Worm (Caenorhabditis elegans) whole organism, L2 larva: ENCODE measurements around the gene ifd-1.

ENCODE experiments used
- C34F6.9 ChIP-seq: fragments of 150-350 bp; optimal IDR thresholded peaks from 2 replicates; lab custom pipeline; 2014; ENCODE audit warnings: missing biosample characterization, missing genetic modification characterization
- F13H6.1 ChIP-seq: sonication (generic microtip); optimal IDR thresholded peaks from 2 replicates; lab custom pipeline; 2016; ENCODE audit warnings: missing genetic modification characterization, missing compliant biosample characterization
- R02D3.7 ChIP-seq: fragments of 150-350 bp; optimal IDR thresholded peaks from 2 replicates; lab custom pipeline; 2014; ENCODE audit warnings: missing biosample characterization, missing genetic modification characterization
- Y55F3AM.14 ChIP-seq: fragments of 200-800 bp; sonication (Bioruptor generic); optimal IDR thresholded peaks from 2 replicates; lab custom pipeline; 2018; ENCODE audit warnings: mild to moderate bottlenecking, missing genetic modification characterization, missing compliant biosample characterization
- ZK546.5 ChIP-seq: sonication (generic microtip); optimal IDR thresholded peaks from 2 replicates; lab custom pipeline; 2017; ENCODE audit warnings: missing biosample characterization, missing genetic modification characterization
- alr-1 ChIP-seq: fragments of 150-350 bp; optimal IDR thresholded peaks from 2 replicates; lab custom pipeline; 2014; ENCODE audit warnings: missing biosample characterization, missing genetic modification characterization
- aly-2 ChIP-seq: fragments of 150-350 bp; optimal IDR thresholded peaks from 2 replicates; lab custom pipeline; 2014; ENCODE audit warnings: missing biosample characterization, missing genetic modification characterization
- ama-1 ChIP-seq: fragments of 150-350 bp; optimal IDR thresholded peaks from 2 replicates; lab custom pipeline; 2018; ENCODE audit warnings: inconsistent platforms
- blmp-1 ChIP-seq: sonication (generic microtip); optimal IDR thresholded peaks from 2 replicates; lab custom pipeline; 2017; ENCODE audit warnings: missing genetic modification characterization, mild to moderate bottlenecking, missing compliant biosample characterization, antibody characterized with exemption, moderate library complexity; ENCODE audit not compliant: insufficient read depth
- ceh-16 ChIP-seq: fragments of 150-350 bp; optimal IDR thresholded peaks from 2 replicates; lab custom pipeline; 2014; ENCODE audit warnings: missing biosample characterization, missing genetic modification characterization
- ceh-82 ChIP-seq: fragments of 150-350 bp; optimal IDR thresholded peaks from 2 replicates; lab custom pipeline; 2014; ENCODE audit warnings: missing biosample characterization, missing genetic modification characterization
- crh-2 ChIP-seq: sonication (generic microtip); optimal IDR thresholded peaks from 2 replicates; lab custom pipeline; 2017; ENCODE audit warnings: missing biosample characterization, missing genetic modification characterization
- dmd-4 ChIP-seq: sonication (generic microtip); optimal IDR thresholded peaks from 2 replicates; lab custom pipeline; 2017; ENCODE audit warnings: missing biosample characterization, missing genetic modification characterization
- egl-27 ChIP-seq: sonication (generic microtip); optimal IDR thresholded peaks from 3 replicates; lab custom pipeline; 2017; ENCODE audit warnings: missing biosample characterization, missing genetic modification reagents, missing genetic modification characterization
- elt-1 ChIP-seq: fragments of 150-350 bp; optimal IDR thresholded peaks from 2 replicates; lab custom pipeline; 2014; ENCODE audit warnings: missing biosample characterization, missing genetic modification characterization
- elt-3 ChIP-seq: sonication (generic microtip); optimal IDR thresholded peaks from 2 replicates; lab custom pipeline; 2017; ENCODE audit warnings: missing biosample characterization, missing genetic modification characterization
- fos-1 ChIP-seq: fragments of 150-350 bp; optimal IDR thresholded peaks from 2 replicates; lab custom pipeline; 2014; ENCODE audit warnings: missing biosample characterization, missing genetic modification characterization
- gmeb-1 ChIP-seq: fragments of 150-350 bp; optimal IDR thresholded peaks from 2 replicates; lab custom pipeline; 2014; ENCODE audit warnings: missing biosample characterization, missing genetic modification characterization
- lin-11 ChIP-seq: fragments of 150-350 bp; sonication (generic microtip); optimal IDR thresholded peaks from 2 replicates; lab custom pipeline; 2014; ENCODE audit warnings: missing biosample characterization, missing genetic modification characterization, inconsistent platforms, mixed read lengths
- lin-13 ChIP-seq: fragments of 150-350 bp; optimal IDR thresholded peaks from 2 replicates; lab custom pipeline; 2014; ENCODE audit warnings: missing biosample characterization, missing genetic modification reagents, missing genetic modification characterization
- lin-39 ChIP-seq: fragments of 150-350 bp; optimal IDR thresholded peaks from 2 replicates; lab custom pipeline; 2014; ENCODE audit warnings: missing biosample characterization, missing genetic modification reagents, missing genetic modification characterization
- lsy-2 ChIP-seq, 2 experiments: fragments of 150-350 bp in 1 of 2; sonication (generic microtip) in 1 of 2; optimal IDR thresholded peaks; 2 replicates each; lab custom pipeline; 2014 to 2017; ENCODE audit warnings: missing biosample characterization in 2 of 2, missing genetic modification characterization in 2 of 2
- mab-5 ChIP-seq: fragments of 150-350 bp; optimal IDR thresholded peaks from 2 replicates; lab custom pipeline; 2014; ENCODE audit warnings: missing biosample characterization, missing genetic modification characterization
- mbf-1 ChIP-seq: sonication (generic microtip); optimal IDR thresholded peaks from 2 replicates; lab custom pipeline; 2017; ENCODE audit warnings: missing biosample characterization, missing genetic modification characterization
- mdl-1 ChIP-seq, 2 experiments: fragments of 150-350 bp in 1 of 2; sonication (generic microtip) in 1 of 2; optimal IDR thresholded peaks; 2 replicates each; lab custom pipeline; 2017; ENCODE audit warnings: missing biosample characterization in 2 of 2, missing genetic modification characterization in 2 of 2
- nhr-10 ChIP-seq: sonication (generic microtip); optimal IDR thresholded peaks from 2 replicates; lab custom pipeline; 2017; ENCODE audit warnings: missing biosample characterization, missing genetic modification characterization
- nhr-11 ChIP-seq: fragments of 150-350 bp; optimal IDR thresholded peaks from 2 replicates; lab custom pipeline; 2014; ENCODE audit warnings: missing biosample characterization, missing genetic modification characterization
- nhr-12 ChIP-seq: fragments of 150-350 bp; optimal IDR thresholded peaks from 2 replicates; lab custom pipeline; 2014; ENCODE audit warnings: missing biosample characterization, missing genetic modification characterization
- nhr-129 ChIP-seq: fragments of 150-350 bp; optimal IDR thresholded peaks from 2 replicates; lab custom pipeline; 2014; ENCODE audit warnings: missing biosample characterization, missing genetic modification characterization
- nhr-21 ChIP-seq: fragments of 150-350 bp; optimal IDR thresholded peaks from 2 replicates; lab custom pipeline; 2014; ENCODE audit warnings: missing biosample characterization, missing genetic modification characterization
- nhr-23 ChIP-seq: fragments of 150-350 bp; optimal IDR thresholded peaks from 2 replicates; lab custom pipeline; 2014; ENCODE audit warnings: missing biosample characterization, missing genetic modification reagents, missing genetic modification characterization
- nhr-237 ChIP-seq: fragments of 150-350 bp; optimal IDR thresholded peaks from 2 replicates; lab custom pipeline; 2014; ENCODE audit warnings: missing biosample characterization, missing genetic modification characterization
- nhr-25 ChIP-seq: fragments of 150-350 bp; sonication (generic microtip); optimal IDR thresholded peaks from 3 replicates; lab custom pipeline; 2014; ENCODE audit warnings: missing biosample characterization, missing genetic modification characterization
- nhr-6 ChIP-seq: fragments of 150-350 bp; optimal IDR thresholded peaks from 2 replicates; lab custom pipeline; 2014; ENCODE audit warnings: missing biosample characterization, missing genetic modification characterization
- nhr-77 ChIP-seq: fragments of 150-350 bp; optimal IDR thresholded peaks from 2 replicates; lab custom pipeline; 2014; ENCODE audit warnings: missing biosample characterization, missing genetic modification characterization
- peb-1 ChIP-seq: fragments of 150-350 bp; optimal IDR thresholded peaks from 2 replicates; lab custom pipeline; 2014; ENCODE audit warnings: missing biosample characterization, missing genetic modification characterization
- sem-4 ChIP-seq: fragments of 150-350 bp; optimal IDR thresholded peaks from 2 replicates; lab custom pipeline; 2014; ENCODE audit warnings: missing biosample characterization, missing genetic modification reagents, missing genetic modification characterization
- skn-1 ChIP-seq: sonication (generic microtip); optimal IDR thresholded peaks from 2 replicates; lab custom pipeline; 2017; ENCODE audit warnings: missing biosample characterization, missing genetic modification characterization
- sma-3 ChIP-seq: sonication (generic microtip); optimal IDR thresholded peaks from 2 replicates; lab custom pipeline; 2016; ENCODE audit warnings: missing genetic modification reagents, missing genetic modification characterization, missing compliant biosample characterization
- sma-9 ChIP-seq, 2 experiments: fragments of 150-350 bp in 1 of 2; sonication (generic microtip) in 1 of 2; optimal IDR thresholded peaks; 2 replicates each; lab custom pipeline; 2014 to 2016; ENCODE audit warnings: missing genetic modification characterization in 2 of 2, mild to moderate bottlenecking in 1 of 2, missing biosample characterization in 1 of 2, missing compliant biosample characterization in 1 of 2, missing genetic modification reagents in 1 of 2, moderate library complexity in 1 of 2
- snpc-4 ChIP-seq: fragments of 150-350 bp; optimal IDR thresholded peaks from 2 replicates; lab custom pipeline; 2014; ENCODE audit warnings: missing biosample characterization, missing genetic modification characterization
- unc-39 ChIP-seq: fragments of 150-350 bp; optimal IDR thresholded peaks from 2 replicates; lab custom pipeline; 2014; ENCODE audit warnings: missing biosample characterization, missing genetic modification characterization
- unc-55 ChIP-seq: fragments of 150-350 bp; sonication (generic microtip); optimal IDR thresholded peaks from 3 replicates; lab custom pipeline; 2014; ENCODE audit warnings: missing biosample characterization, missing genetic modification reagents, missing genetic modification characterization
- unc-62 ChIP-seq: fragments of 150-350 bp; optimal IDR thresholded peaks from 2 replicates; lab custom pipeline; 2014; ENCODE audit warnings: missing biosample characterization, missing genetic modification reagents, missing genetic modification characterization
- zag-1 ChIP-seq: fragments of 150-350 bp; optimal IDR thresholded peaks from 2 replicates; lab custom pipeline; 2014; ENCODE audit warnings: missing biosample characterization, missing genetic modification characterization
- ztf-1 ChIP-seq: fragments of 200-800 bp; sonication (Bioruptor generic); conservative IDR thresholded peaks from 2 replicates; pipeline ENCODE4 v1.3.6; 2022; ENCODE audit warnings: missing genetic modification characterization, missing compliant biosample characterization
- ztf-11 ChIP-seq: sonication (generic microtip); optimal IDR thresholded peaks from 2 replicates; lab custom pipeline; 2017; ENCODE audit warnings: missing biosample characterization, missing genetic modification characterization
- ztf-4 ChIP-seq: fragments of 150-350 bp; optimal IDR thresholded peaks from 2 replicates; lab custom pipeline; 2014; ENCODE audit warnings: missing biosample characterization, missing genetic modification characterization

Gene ifd-1

DNA sequence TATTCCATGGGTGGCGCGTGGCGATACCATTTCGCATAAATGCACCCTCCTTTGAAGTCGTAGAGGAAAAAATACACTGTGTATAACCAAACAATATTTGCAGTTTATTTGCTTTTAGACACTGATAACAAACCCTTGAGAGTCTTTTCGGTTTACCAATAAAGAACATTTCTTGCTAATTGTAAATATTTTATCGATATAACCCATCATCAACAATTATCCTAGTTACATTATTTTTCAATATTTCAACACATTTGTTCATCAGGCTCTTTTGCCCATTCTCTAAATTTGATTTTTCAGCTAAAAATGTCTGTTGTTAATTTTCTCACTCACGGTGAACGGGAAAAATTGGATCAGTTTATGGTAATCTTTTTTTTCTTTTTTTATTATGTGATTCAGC, 19.7 kb upstream of the ifd-1 start, which contains the start of gene ubc-23:
ubc-23 (plus strand) TSS at position 301 of the 400 bp plus-strand sequence.
- TF ChIP-seq zag-1, result no peak
- no peak for TF ChIP-seq unc-55 (GFP tag; lab: Kevin White, UChicago)
- no peak for TF ChIP-seq ztf-11 (tag; lab: Kevin White, UChicago)
- no peak for TF ChIP-seq gmeb-1 (tag; lab: Kevin White, UChicago)

DNA sequence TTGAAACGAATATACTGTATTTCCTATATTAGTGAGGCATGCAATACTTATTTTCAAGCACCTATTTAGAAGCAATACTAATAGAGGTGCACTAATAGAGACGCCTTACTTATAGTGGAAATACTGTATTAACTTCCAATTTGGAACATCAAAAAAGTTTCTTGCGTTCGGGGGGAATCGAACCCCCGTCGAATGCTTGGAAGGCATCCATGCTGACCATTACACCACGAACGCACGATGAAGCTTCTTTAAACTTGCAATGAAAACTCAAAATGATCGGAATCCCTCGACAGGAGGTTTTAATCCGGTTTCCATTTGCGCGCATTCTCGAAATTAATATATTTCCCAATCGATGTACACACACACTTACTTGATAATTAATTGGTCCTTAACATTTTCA, 13.9 kb upstream of the ifd-1 start:
- TF ChIP-seq unc-39, result no peak
- TF ChIP-seq Y55F3AM.14 (GFP tag; lab: Kevin White, UChicago), result no peak
- TF ChIP-seq nhr-10 (tag; lab: Kevin White, UChicago), result no peak
- TF ChIP-seq, all 48 proteins: peak for 0

DNA sequence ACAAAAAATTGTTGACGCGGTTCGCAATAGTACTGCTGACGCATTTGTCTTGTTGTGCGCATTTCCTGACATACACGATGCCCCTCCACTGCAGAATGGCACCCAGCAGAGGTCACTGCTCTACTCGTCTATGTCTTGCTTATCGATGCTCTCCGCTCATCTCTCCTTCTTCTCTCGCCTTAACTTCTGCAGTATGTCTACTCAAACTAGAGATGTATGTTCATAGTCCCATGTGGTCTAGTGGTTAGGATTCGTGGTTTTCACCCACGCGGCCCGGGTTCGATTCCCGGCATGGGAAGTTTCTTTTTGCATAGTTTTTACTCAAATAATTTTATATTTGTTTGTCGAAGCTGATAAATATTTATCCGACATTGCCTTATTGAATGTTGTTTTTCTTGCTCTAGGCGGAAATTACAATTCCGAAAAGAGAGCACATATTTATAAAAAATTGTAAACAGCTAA, 11.7 kb upstream of the ifd-1 start, which contains the start of gene C28G1.2:
C28G1.2 (plus strand) TSS at position 130 of the 462 bp plus-strand sequence.
- TF ChIP-seq sma-9 (GFP tag; optimal IDR thresholded peaks at IDR 0.05; lab: Kevin White, UChicago) (peak; percentile 95), sma-9 (tag; optimal IDR thresholded peaks at IDR 0.05; lab: Kevin White, UChicago) (no peak), crh-2 (tag; lab: Kevin White, UChicago) (peak; percentile 95), nhr-77 (tag; lab: Kevin White, UChicago) (peak; percentile 38), ztf-1 (no peak), ZK546.5 (no peak), blmp-1 (tag; lab: Kevin White, UChicago) (peak; percentile 58), unc-39 (no peak), sma-3 (GFP tag; lab: Kevin White, UChicago) (peak; percentile 91), unc-62 (GFP tag; lab: Kevin White, UChicago) (peak; percentile 44), unc-55 (GFP tag; lab: Kevin White, UChicago) (peak; percentile 91), R02D3.7 (no peak), skn-1 (tag; lab: Kevin White, UChicago) (no peak), nhr-6 (peak; percentile 95), nhr-129 (tag; lab: Kevin White, UChicago) (peak; percentile 97), Y55F3AM.14 (GFP tag; lab: Kevin White, UChicago) (peak; percentile 81), ztf-11 (tag; lab: Kevin White, UChicago) (peak; percentile 29), nhr-23 (tag; lab: Kevin White, UChicago) (no peak), ceh-16 (tag; lab: Kevin White, UChicago) (peak; percentile 28), zag-1 (peak; percentile 59), nhr-11 (tag; lab: Kevin White, UChicago) (peak; percentile 69), ceh-82 (peak; percentile 9), dmd-4 (no peak), alr-1 (tag; lab: Kevin White, UChicago) (no peak), mbf-1 (tag; lab: Kevin White, UChicago) (no peak), lin-13 (GFP tag; lab: Kevin White, UChicago) (peak; percentile 84), lin-39 (tag; lab: Kevin White, UChicago) (peak; percentile 57), nhr-25 (tag; lab: Kevin White, UChicago) (peak; percentile 90), lsy-2 (tag; optimal IDR thresholded peaks at IDR 0.05; lab: Kevin White, UChicago) (peak; percentile 84 to 93), nhr-12 (tag; lab: Kevin White, UChicago) (no peak), lin-11 (tag; lab: Kevin White, UChicago) (peak; percentile 85), nhr-237 (tag; lab: Kevin White, UChicago) (peak; percentile 8), egl-27 (tag; lab: Kevin White, UChicago) (peak; percentile 94), gmeb-1 (tag; lab: Kevin White, UChicago) (peak; percentile 80), ztf-4 (tag; lab: Kevin White, UChicago) (peak; percentile 79), C34F6.9 (tag; lab: Kevin White, UChicago) (peak; percentile 90), F13H6.1 (tag; lab: Kevin White, UChicago) (peak; percentile 95), nhr-21 (peak; percentile 92), snpc-4 (peak; percentile 57), fos-1 (tag; lab: Kevin White, UChicago) (peak; percentile 65), ama-1 (no peak), mab-5 (peak; percentile 92), elt-1 (no peak), aly-2 (tag; lab: Kevin White, UChicago) (no peak), peb-1 (peak; percentile 62), mdl-1 (tag; optimal IDR thresholded peaks at IDR 0.05; lab: Kevin White, UChicago) (peak; percentile 44 to 85), sem-4 (peak; percentile 84), nhr-10 (tag; lab: Kevin White, UChicago) (peak; percentile 45), elt-3 (tag; lab: Kevin White, UChicago) (no peak)
- TF ChIP-seq, all 48 proteins: peak for 34
